Worm (Caenorhabditis elegans): ENCODE measurements around the gene sbp-1.

sbp-1 gene

ce11 chrIII:11471336-11471735, 29.0 kb upstream of the sbp-1 start:
- TF ChIP-seq sptf-1 (tag; optimal IDR thresholded peaks at IDR 0.05): no peak
- peak; percentile 28 for TF ChIP-seq lsy-2 (tag; optimal IDR thresholded peaks at IDR 0.05)

ce11 chrIII:11470311-11470858, 28.0 kb upstream of the sbp-1 start, which contains the start of gene bed-2:
bed-2 (minus strand) TSS chrIII:11470808.
- TF ChIP-seq bed-3 (GFP tag; optimal IDR thresholded peaks at IDR 0.05): no peak
- no peak for TF ChIP-seq unc-62 (GFP tag; optimal IDR thresholded peaks at IDR 0.05)
- no peak for TF ChIP-seq M03D4.4 (tag; optimal IDR thresholded peaks at IDR 0.05)
- TF ChIP-seq blmp-1 (tag; optimal IDR thresholded peaks at IDR 0.05): no peak
- no peak for TF ChIP-seq lin-32 (GFP tag; optimal IDR thresholded peaks at IDR 0.05)
- no peak for TF ChIP-seq mep-1 (tag; optimal IDR thresholded peaks at IDR 0.05)
- TF ChIP-seq nhr-76 (tag; optimal IDR thresholded peaks at IDR 0.05): no peak
- TF ChIP-seq mls-2 (tag; optimal IDR thresholded peaks at IDR 0.05): no peak

ce11 chrIII:11467631-11468481, 25.5 kb upstream of the sbp-1 start:
- no peak for TF ChIP-seq nhr-2 (tag; optimal IDR thresholded peaks at IDR 0.05)
- no peak for TF ChIP-seq flh-1 (GFP tag; optimal IDR thresholded peaks at IDR 0.05)
- no peak for TF ChIP-seq bed-3 (GFP tag; optimal IDR thresholded peaks at IDR 0.05)
- peak; percentile 13 for TF ChIP-seq unc-120 (tag; optimal IDR thresholded peaks at IDR 0.05; ENCODE audit: poor library complexity, severe bottlenecking)
- peak; percentile 5 for TF ChIP-seq cnd-1 (tag; optimal IDR thresholded peaks at IDR 0.05)
- TF ChIP-seq mep-1 (tag; optimal IDR thresholded peaks at IDR 0.05): no peak
- TF ChIP-seq elt-3 (tag; optimal IDR thresholded peaks at IDR 0.05): no peak
- no peak for TF ChIP-seq lin-32 (GFP tag; optimal IDR thresholded peaks at IDR 0.05)
- no peak for TF ChIP-seq ceh-83 (GFP tag; optimal IDR thresholded peaks at IDR 0.05)
- no peak for TF ChIP-seq nhr-237 (tag; optimal IDR thresholded peaks at IDR 0.05)
- TF ChIP-seq lsy-2 (tag; optimal IDR thresholded peaks at IDR 0.05): no peak
- no peak for TF ChIP-seq ces-1 (GFP tag; optimal IDR thresholded peaks at IDR 0.05)
- no peak for TF ChIP-seq elt-1 (tag; optimal IDR thresholded peaks at IDR 0.05; ENCODE audit: borderline replicate concordance, insufficient read depth)
- peak; percentile 96 for TF ChIP-seq ham-2 (GFP tag; optimal IDR thresholded peaks at IDR 0.05)

- TF ChIP-seq ceh-83 (GFP tag; optimal IDR thresholded peaks at IDR 0.05) (peak; percentile 54), snpc-4 (tag; optimal IDR thresholded peaks at IDR 0.05) (no peak), sptf-1 (tag; optimal IDR thresholded peaks at IDR 0.05) (peak; percentile 52), hlh-1 (tag; optimal IDR thresholded peaks at IDR 0.05) (peak; percentile 20), unc-120 (tag; optimal IDR thresholded peaks at IDR 0.05; ENCODE audit: poor library complexity, severe bottlenecking) (peak; percentile 61), lsy-2 (tag; optimal IDR thresholded peaks at IDR 0.05) (no peak)
These were observed 24.2 kb upstream of the sbp-1 start for ce11 chrIII:11466420-11467188.

ce11 chrIII:11465394-11465948, 23.1 kb upstream of the sbp-1 start:
- TF ChIP-seq bed-3 (GFP tag; optimal IDR thresholded peaks at IDR 0.05) (no peak), hlh-1 (tag; optimal IDR thresholded peaks at IDR 0.05) (no peak), ceh-43 (GFP tag; optimal IDR thresholded peaks at IDR 0.05) (no peak), ces-1 (GFP tag; optimal IDR thresholded peaks at IDR 0.05) (no peak), lin-13 (tag; optimal IDR thresholded peaks at IDR 0.05) (no peak), nhr-76 (tag; optimal IDR thresholded peaks at IDR 0.05) (no peak), unc-39 (tag; optimal IDR thresholded peaks at IDR 0.05) (no peak), ceh-39 (tag; optimal IDR thresholded peaks at IDR 0.05) (no peak), unc-62 (GFP tag; optimal IDR thresholded peaks at IDR 0.05) (no peak), nhr-28 (tag; optimal IDR thresholded peaks at IDR 0.05) (no peak), lsy-2 (tag; optimal IDR thresholded peaks at IDR 0.05) (no peak)
